Worm (Caenorhabditis elegans) whole organism, late embryonic: ENCODE data around the gene irld-52.

ENCODE experiments used
- C38D4.7 ChIP-seq: fragments of 200-800 bp; sonication (Bioruptor generic); optimal IDR thresholded peaks from 2 replicates; lab custom pipeline; 2018; ENCODE audit warnings: mild to moderate bottlenecking, missing genetic modification characterization, moderate library complexity, missing compliant biosample characterization
- F13H6.1 ChIP-seq: sonication (generic microtip); optimal IDR thresholded peaks from 2 replicates; lab custom pipeline; 2016; ENCODE audit warnings: missing genetic modification characterization, missing compliant biosample characterization
- K02D7.2 ChIP-seq: sonication (generic microtip); optimal IDR thresholded peaks from 2 replicates; lab custom pipeline; 2017; ENCODE audit warnings: mild to moderate bottlenecking, missing genetic modification characterization, missing compliant biosample characterization
- Y22D7AL.16 ChIP-seq: sonication (generic microtip); optimal IDR thresholded peaks from 2 replicates; lab custom pipeline; 2016; ENCODE audit warnings: missing genetic modification characterization, missing compliant biosample characterization
- ceh-19 ChIP-seq: fragments of 200-800 bp; sonication (Bioruptor generic); optimal IDR thresholded peaks from 2 replicates; lab custom pipeline; 2018; ENCODE audit warnings: mild to moderate bottlenecking, missing genetic modification characterization, missing compliant biosample characterization
- ceh-2 ChIP-seq: sonication (generic microtip); optimal IDR thresholded peaks from 2 replicates; lab custom pipeline; 2016; ENCODE audit warnings: missing genotype, missing genetic modification characterization, missing compliant biosample characterization
- ceh-22 ChIP-seq: sonication (generic microtip); optimal IDR thresholded peaks from 2 replicates; lab custom pipeline; 2017; ENCODE audit warnings: missing biosample characterization, missing genetic modification characterization
- ceh-31 ChIP-seq: sonication (generic microtip); optimal IDR thresholded peaks from 2 replicates; lab custom pipeline; 2016; ENCODE audit warnings: missing genetic modification characterization, missing compliant biosample characterization
- ceh-45 ChIP-seq: fragments of 200-800 bp; sonication (Bioruptor generic); IDR thresholded peaks from 2 replicates; pipeline ENCODE4 v1.3.6; 2022; ENCODE audit warnings: missing genetic modification reagents, missing genetic modification characterization, missing compliant biosample characterization
- ceh-6 ChIP-seq: fragments of 200-800 bp; sonication (Bioruptor generic); optimal IDR thresholded peaks from 2 replicates; lab custom pipeline; 2018; ENCODE audit warnings: mild to moderate bottlenecking, missing genetic modification characterization, missing compliant biosample characterization
- ceh-9 ChIP-seq: sonication (generic microtip); optimal IDR thresholded peaks from 2 replicates; lab custom pipeline; 2016; ENCODE audit warnings: mild to moderate bottlenecking, missing genetic modification characterization, inconsistent platforms, missing compliant biosample characterization
- dmd-4 ChIP-seq: sonication (generic microtip); optimal IDR thresholded peaks from 2 replicates; lab custom pipeline; 2016; ENCODE audit warnings: borderline replicate concordance, missing genetic modification characterization, missing compliant biosample characterization
- dve-1 ChIP-seq: sonication (generic microtip); optimal IDR thresholded peaks from 2 replicates; lab custom pipeline; 2017; ENCODE audit warnings: antibody characterized with exemption, mild to moderate bottlenecking, missing genetic modification characterization, missing compliant biosample characterization
- elt-2 ChIP-seq: sonication (generic microtip); optimal IDR thresholded peaks from 2 replicates; lab custom pipeline; 2016; ENCODE audit warnings: missing genetic modification reagents, missing genetic modification characterization, missing compliant biosample characterization
- ets-4 ChIP-seq: sonication (generic microtip); optimal IDR thresholded peaks from 2 replicates; lab custom pipeline; 2016; ENCODE audit warnings: missing genetic modification characterization, missing compliant biosample characterization
- eyg-1 ChIP-seq: sonication (generic microtip); optimal IDR thresholded peaks from 2 replicates; lab custom pipeline; 2016; ENCODE audit warnings: missing genotype, missing genetic modification characterization, missing compliant biosample characterization
- fax-1 ChIP-seq: sonication (generic microtip); optimal IDR thresholded peaks from 2 replicates; lab custom pipeline; 2016; ENCODE audit warnings: missing genotype, missing genetic modification characterization, missing compliant biosample characterization
- fkh-6 ChIP-seq: sonication (generic microtip); optimal IDR thresholded peaks from 2 replicates; lab custom pipeline; 2016; ENCODE audit warnings: missing genetic modification characterization, missing compliant biosample characterization
- gmeb-2 ChIP-seq: sonication (generic microtip); optimal IDR thresholded peaks from 2 replicates; lab custom pipeline; 2016; ENCODE audit warnings: missing genetic modification characterization, inconsistent platforms, missing compliant biosample characterization
- hlh-15 ChIP-seq: sonication (generic microtip); optimal IDR thresholded peaks from 2 replicates; lab custom pipeline; 2016; ENCODE audit warnings: missing genetic modification characterization, missing compliant biosample characterization
- mec-3 ChIP-seq: sonication (generic microtip); optimal IDR thresholded peaks from 2 replicates; lab custom pipeline; 2016; ENCODE audit warnings: borderline replicate concordance, missing genetic modification characterization, missing compliant biosample characterization
- nfya-1 ChIP-seq: sonication (generic microtip); optimal IDR thresholded peaks from 2 replicates; lab custom pipeline; 2017; ENCODE audit warnings: missing genetic modification characterization, mild to moderate bottlenecking, missing compliant biosample characterization, antibody characterized with exemption, moderate library complexity
- npax-4 ChIP-seq: sonication (generic microtip); optimal IDR thresholded peaks from 2 replicates; lab custom pipeline; 2016; ENCODE audit warnings: missing genetic modification characterization, missing compliant biosample characterization
- pag-3 ChIP-seq: sonication (generic microtip); optimal IDR thresholded peaks from 2 replicates; lab custom pipeline; 2016; ENCODE audit warnings: missing compliant biosample characterization, missing genetic modification characterization, borderline replicate concordance
- pax-1 ChIP-seq: fragments of 150-350 bp; optimal IDR thresholded peaks from 2 replicates; lab custom pipeline; 2014; ENCODE audit warnings: missing biosample characterization, missing genetic modification characterization
- pha-4 ChIP-seq: fragments of 150-350 bp; optimal IDR thresholded peaks from 2 replicates; lab custom pipeline; 2018; ENCODE audit warnings: missing biosample characterization, missing genetic modification reagents, missing genetic modification characterization
- pros-1 ChIP-seq: fragments of 150-350 bp; optimal IDR thresholded peaks from 2 replicates; lab custom pipeline; 2014; ENCODE audit warnings: missing biosample characterization, missing genetic modification reagents, missing genetic modification characterization
- sdc-2 ChIP-seq: sonication (generic microtip); optimal IDR thresholded peaks from 2 replicates; lab custom pipeline; 2016; ENCODE audit warnings: missing genotype, missing genetic modification characterization, missing compliant biosample characterization
- ttx-3 ChIP-seq: sonication (generic microtip); optimal IDR thresholded peaks from 2 replicates; lab custom pipeline; 2016; ENCODE audit warnings: missing genetic modification reagents, missing genetic modification characterization, missing compliant biosample characterization
- unc-42 ChIP-seq: sonication (generic microtip); optimal IDR thresholded peaks from 2 replicates; lab custom pipeline; 2016; ENCODE audit warnings: missing genotype, missing genetic modification characterization, missing compliant biosample characterization
- unc-55 ChIP-seq: sonication (generic microtip); optimal IDR thresholded peaks from 2 replicates; lab custom pipeline; 2017; ENCODE audit warnings: missing biosample characterization, missing genetic modification reagents, missing genetic modification characterization
- zip-5 ChIP-seq: sonication (generic microtip); optimal IDR thresholded peaks from 2 replicates; lab custom pipeline; 2016; ENCODE audit warnings: missing genetic modification characterization, missing compliant biosample characterization

Gene irld-52

DNA sequence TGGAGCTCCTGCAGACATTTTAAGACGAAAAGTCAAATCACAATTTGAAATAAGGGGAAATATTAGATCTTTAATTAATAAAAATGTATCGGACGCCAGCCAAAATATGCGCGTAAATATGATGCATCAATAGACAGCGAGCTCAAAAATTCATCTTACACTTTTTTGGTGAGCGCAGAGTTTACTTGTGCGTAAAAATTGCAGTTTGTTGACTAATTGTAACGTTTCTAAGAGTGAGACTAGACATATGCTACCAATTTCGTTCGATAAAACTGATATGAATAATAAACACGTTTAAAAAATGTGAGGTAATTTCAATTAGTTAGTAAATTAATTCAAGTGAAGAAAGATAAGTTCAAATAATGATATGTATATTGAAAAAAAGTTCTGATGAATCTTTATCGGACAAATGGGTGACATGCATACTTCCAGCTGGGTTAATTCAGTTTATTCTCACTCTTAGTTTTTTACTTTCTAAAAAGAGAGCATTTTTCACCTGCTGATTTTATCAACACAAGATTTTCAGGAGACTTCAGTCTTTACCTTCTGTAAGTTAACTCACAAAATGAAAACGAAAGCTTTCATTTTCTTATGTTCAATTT lies at the start of gene irld-52, which contains the start of gene nhr-285:
Gene irld-52, plus strand, starts transcription at position 552 of the 602 bp plus-strand sequence.
Gene nhr-285, minus strand, starts transcription at position 101 of the 602 bp plus-strand sequence.
- no peak for TF ChIP-seq K02D7.2 (tag; lab: Kevin White, UChicago)
- no peak for TF ChIP-seq ceh-2 (tag; lab: Kevin White, UChicago)
- no peak for TF ChIP-seq fax-1 (tag; lab: Kevin White, UChicago)
- no peak for TF ChIP-seq F13H6.1

DNA sequence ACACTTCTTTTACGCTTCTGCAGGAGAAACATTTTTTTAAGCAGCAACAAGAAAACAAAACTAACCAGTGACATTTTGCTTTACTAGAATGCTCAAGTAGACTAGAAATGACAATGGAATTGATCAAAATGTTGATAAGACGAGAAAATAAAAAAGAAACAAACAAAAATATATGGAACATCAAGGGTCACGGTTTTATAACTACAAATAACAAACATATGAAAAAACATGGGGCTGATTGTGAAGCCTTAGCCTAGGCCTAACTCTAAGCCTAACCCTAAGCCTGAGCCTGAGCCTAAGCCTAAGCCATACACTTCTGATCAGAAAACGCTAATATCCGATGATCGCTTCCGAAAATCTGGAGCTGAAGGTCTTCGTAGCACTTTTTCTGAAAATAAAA lies 49.0 kb upstream of the irld-52 start, which contains the start of gene Y6E2A.10:
Gene Y6E2A.10, minus strand, starts transcription at position 101 of the 400 bp plus-strand sequence.
- TF ChIP-seq unc-42 (tag; lab: Kevin White, UChicago) (no peak), pax-1 (tag; lab: Kevin White, UChicago) (no peak), pag-3 (tag; lab: Kevin White, UChicago) (no peak), fkh-6 (tag; lab: Kevin White, UChicago) (no peak), dve-1 (tag; lab: Kevin White, UChicago) (no peak), pros-1 (tag; lab: Kevin White, UChicago) (no peak)
- TF ChIP-seq, all 69 proteins: peak for 0

DNA sequence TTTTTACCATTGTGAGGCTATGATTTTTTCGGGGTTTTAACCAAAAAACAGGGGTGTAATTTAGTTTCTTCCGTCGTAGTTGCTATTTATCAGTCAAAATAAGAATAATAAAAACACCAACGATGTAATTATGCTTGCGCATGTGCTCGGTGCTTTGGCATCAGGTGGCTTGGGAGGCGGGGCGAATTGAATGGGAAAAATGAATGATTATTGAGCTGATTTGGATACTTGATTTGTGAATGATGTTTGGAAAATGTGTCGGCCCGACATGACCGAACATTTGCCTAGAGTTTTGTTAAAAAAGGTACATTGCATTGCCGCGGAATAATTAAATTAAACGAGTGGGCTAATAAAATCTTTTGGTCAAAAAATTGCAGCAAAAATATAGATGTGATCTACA lies 47.3 kb upstream of the irld-52 start, which contains the start of gene str-38:
Gene str-38, minus strand, starts transcription at position 101 of the 400 bp plus-strand sequence.
- TF ChIP-seq K02D7.2 (tag; lab: Kevin White, UChicago) (no peak), sdc-2 (tag; lab: Kevin White, UChicago) (no peak), ttx-3 (tag; lab: Kevin White, UChicago) (no peak), ceh-2 (tag; lab: Kevin White, UChicago) (no peak), ceh-45 (GFP tag; lab: Robert Waterston, UW) (no peak), ets-4 (tag; lab: Kevin White, UChicago) (no peak), C38D4.7 (GFP tag; lab: Kevin White, UChicago) (no peak), unc-55 (GFP tag; lab: Kevin White, UChicago) (no peak), ceh-19 (GFP tag; lab: Kevin White, UChicago) (no peak), nfya-1 (no peak), ceh-22 (tag; lab: Kevin White, UChicago) (no peak), npax-4 (no peak), Y22D7AL.16 (tag; lab: Kevin White, UChicago) (no peak), elt-2 (tag; lab: Kevin White, UChicago) (no peak)

DNA sequence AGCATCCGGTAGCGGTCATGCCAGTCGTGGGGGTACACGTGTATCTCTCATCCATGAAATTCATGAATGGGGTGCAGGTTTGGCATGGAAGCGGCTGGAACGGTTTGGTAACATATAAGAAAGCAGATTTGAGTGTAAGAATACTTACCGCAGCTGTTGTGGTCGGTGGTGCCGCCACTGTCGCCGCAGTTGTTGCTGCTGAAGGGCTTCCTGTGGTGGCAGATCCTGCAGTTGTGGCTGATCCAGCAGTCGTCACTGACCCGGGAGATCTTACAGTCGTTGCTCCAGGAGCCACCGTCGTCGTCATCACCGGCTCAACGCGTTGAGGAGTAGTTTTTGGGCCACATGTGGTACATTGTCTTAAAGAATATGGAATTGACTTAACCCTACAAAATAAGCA lies 46.5 kb upstream of the irld-52 start:
- TF ChIP-seq zip-5 (tag; lab: Kevin White, UChicago) (no peak), pha-4 (tag; lab: Kevin White, UChicago) (no peak), ceh-6 (GFP tag; lab: Kevin White, UChicago) (no peak), mec-3 (tag; lab: Kevin White, UChicago) (no peak)

DNA sequence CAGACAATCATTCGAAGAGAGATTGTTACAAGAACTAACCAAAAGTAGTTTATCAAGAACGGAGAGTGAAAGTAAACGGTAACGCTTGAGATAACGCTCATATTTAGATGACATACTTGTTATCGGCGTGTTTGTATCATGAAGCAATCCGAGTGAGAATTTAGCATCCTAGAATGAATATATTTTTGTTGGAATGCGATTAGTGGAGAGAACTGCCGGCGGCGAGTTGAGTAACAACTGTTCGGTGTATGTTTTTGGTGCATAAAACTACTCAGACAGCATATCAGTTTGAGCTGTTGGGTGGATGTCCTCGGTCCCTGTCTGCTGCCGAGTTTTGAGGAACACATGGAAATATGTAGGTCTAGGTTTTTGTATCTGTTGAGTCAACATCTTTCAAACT lies 45.9 kb upstream of the irld-52 start, which contains the start of gene T23D5.3:
Gene T23D5.3, minus strand, starts transcription at position 101 of the 400 bp plus-strand sequence.
- no peak for TF ChIP-seq ceh-6 (GFP tag; lab: Kevin White, UChicago)
- no peak for TF ChIP-seq eyg-1
- no peak for TF ChIP-seq dmd-4
- no peak for TF ChIP-seq ceh-9 (tag; lab: Kevin White, UChicago)
- no peak for TF ChIP-seq ceh-31 (tag; lab: Kevin White, UChicago)
- TF ChIP-seq gmeb-2, result no peak
- TF ChIP-seq hlh-15 (tag; lab: Kevin White, UChicago), result no peak
- no peak for TF ChIP-seq Y22D7AL.16 (tag; lab: Kevin White, UChicago)
- TF ChIP-seq, all 69 proteins: peak for 0
